Fruit fly (Drosophila melanogaster) whole organism, wandering third instar larva: ENCODE measurements around the gene crol.

ENCODE experiments used
- Abd-B ChIP-seq: fragments of >200 bp; optimal IDR thresholded peaks from 2 replicates; lab custom pipeline; 2017; ENCODE audit warnings: missing biosample characterization, missing genetic modification characterization
- CG32264 ChIP-seq: fragments of 200-800 bp; sonication (Bioruptor generic); optimal IDR thresholded peaks from 2 replicates; lab custom pipeline; 2016; ENCODE audit warnings: missing biosample characterization, missing genetic modification characterization
- CG9705 ChIP-seq: fragments of 200-800 bp; sonication (Bioruptor generic); optimal IDR thresholded peaks from 2 replicates; lab custom pipeline; 2018; ENCODE audit warnings: missing biosample characterization, mild to moderate bottlenecking, missing genetic modification characterization
- CrebA ChIP-seq: fragments of 200-800 bp; sonication (Bioruptor generic); optimal IDR thresholded peaks from 2 replicates; lab custom pipeline; 2016; ENCODE audit warnings: missing biosample characterization, mild to moderate bottlenecking, missing genetic modification characterization, borderline replicate concordance
- Dif ChIP-seq: fragments of 200-275, 200-300 bp; sonication (Bioruptor generic); optimal IDR thresholded peaks from 2 replicates; lab custom pipeline; 2018; ENCODE audit warnings: missing biosample characterization, missing genetic modification characterization; ENCODE audit not compliant: partially characterized antibody
- Hr78 ChIP-seq: fragments of >200 bp; optimal IDR thresholded peaks from 2 replicates; lab custom pipeline; 2017; ENCODE audit warnings: missing biosample characterization, missing genetic modification characterization
- Hr83 ChIP-seq: fragments of 200-300 bp; sonication (Bioruptor generic); optimal IDR thresholded peaks from 2 replicates; lab custom pipeline; 2016; ENCODE audit warnings: missing biosample characterization, mild to moderate bottlenecking, missing genetic modification characterization, moderate library complexity; ENCODE audit not compliant: poor library complexity, severe bottlenecking
- Jra ChIP-seq: sonication (Bioruptor generic); optimal IDR thresholded peaks from 2 replicates; lab custom pipeline; 2016; ENCODE audit warnings: missing biosample characterization, missing genetic modification characterization
- Mio ChIP-seq: sonication (Bioruptor generic); optimal IDR thresholded peaks from 2 replicates; lab custom pipeline; 2016; ENCODE audit warnings: missing biosample characterization, missing genetic modification characterization
- Myc ChIP-seq: fragments of >200 bp; optimal IDR thresholded peaks from 2 replicates; lab custom pipeline; 2017
- N ChIP-seq: fragments of >200 bp; optimal IDR thresholded peaks from 2 replicates; lab custom pipeline; 2018; ENCODE audit warnings: missing biosample characterization, missing external identifiers, missing genetic modification characterization
- OdsH ChIP-seq: fragments of 200-800 bp; sonication (Bioruptor generic); optimal IDR thresholded peaks from 2 replicates; lab custom pipeline; 2016; ENCODE audit warnings: missing biosample characterization, mild to moderate bottlenecking, missing genetic modification characterization
- Rel ChIP-seq, 2 experiments: fragments of 200-800 bp; sonication (Bioruptor generic) in 1 of 2; optimal IDR thresholded peaks; 2 replicates in 1 of 2; 3 replicates in 1 of 2; lab custom pipeline; 2016 to 2019; ENCODE audit warnings: mild to moderate bottlenecking in 2 of 2, missing biosample characterization in 2 of 2, missing genetic modification characterization in 2 of 2, moderate library complexity in 1 of 2
- Sp1 ChIP-seq: fragments of 200-800 bp; sonication (Bioruptor generic); optimal IDR thresholded peaks from 3 replicates; lab custom pipeline; 2019; ENCODE audit warnings: missing biosample characterization, mild to moderate bottlenecking, missing genetic modification characterization, moderate library complexity
- Vsx2 ChIP-seq: fragments of 200-300, 225-300 bp; sonication (Bioruptor generic); optimal IDR thresholded peaks from 2 replicates; lab custom pipeline; 2018; ENCODE audit warnings: missing biosample characterization, missing genetic modification characterization; ENCODE audit not compliant: partially characterized antibody
- br ChIP-seq: fragments of 200-800 bp; sonication (Bioruptor generic); optimal IDR thresholded peaks from 2 replicates; lab custom pipeline; 2016; ENCODE audit warnings: missing biosample characterization, missing genetic modification characterization
- brk ChIP-seq: fragments of 200-800 bp; sonication (Bioruptor generic); optimal IDR thresholded peaks from 2 replicates; lab custom pipeline; 2016; ENCODE audit warnings: missing biosample characterization, mild to moderate bottlenecking, missing genetic modification characterization
- dl ChIP-seq, 2 experiments: fragments of 175-275, 200-275 bp in 1 of 2; fragments of 200-275 bp in 1 of 2; sonication (Bioruptor generic); optimal IDR thresholded peaks; lab custom pipeline; 2018; ENCODE audit warnings: mild to moderate bottlenecking in 2 of 2, missing biosample characterization in 2 of 2, missing genetic modification characterization in 2 of 2, moderate library complexity in 2 of 2; ENCODE audit not compliant: partially characterized antibody in 2 of 2, insufficient read depth in 1 of 2
- dmrt93B ChIP-seq: fragments of 200-800 bp; sonication (Bioruptor generic); optimal IDR thresholded peaks from 2 replicates; lab custom pipeline; 2018; ENCODE audit warnings: missing biosample characterization, mild to moderate bottlenecking, missing genetic modification characterization
- ey ChIP-seq: fragments of 200-800 bp; sonication (Bioruptor generic); optimal IDR thresholded peaks from 2 replicates; lab custom pipeline; 2016; ENCODE audit warnings: missing biosample characterization, missing genetic modification characterization
- fru ChIP-seq: fragments of 200-800 bp; sonication (Bioruptor generic); optimal IDR thresholded peaks from 3 replicates; lab custom pipeline; 2016; ENCODE audit warnings: missing biosample characterization, mild to moderate bottlenecking, missing genetic modification characterization
- h ChIP-seq: fragments of 200-800 bp; sonication (Bioruptor generic); optimal IDR thresholded peaks from 3 replicates; lab custom pipeline; 2016; ENCODE audit warnings: missing biosample characterization, mild to moderate bottlenecking, missing genetic modification characterization
- jim ChIP-seq: fragments of 175-275, 200-325 bp; sonication (Bioruptor generic); optimal IDR thresholded peaks from 2 replicates; lab custom pipeline; 2016; ENCODE audit warnings: missing biosample characterization, mild to moderate bottlenecking, missing genetic modification characterization
- lola ChIP-seq: fragments of >200 bp; optimal IDR thresholded peaks from 2 replicates; lab custom pipeline; 2017; ENCODE audit warnings: missing biosample characterization, missing genetic modification characterization
- pan ChIP-seq: fragments of >200 bp; optimal IDR thresholded peaks from 2 replicates; lab custom pipeline; 2017
- psq ChIP-seq: fragments of 200-800 bp; sonication (Bioruptor generic); optimal IDR thresholded peaks from 3 replicates; lab custom pipeline; 2017; ENCODE audit warnings: missing biosample characterization, mild to moderate bottlenecking, missing genetic modification characterization, moderate library complexity
- sage ChIP-seq: fragments of 200-800 bp; sonication (Bioruptor generic); optimal IDR thresholded peaks from 2 replicates; lab custom pipeline; 2016; ENCODE audit warnings: missing biosample characterization, mild to moderate bottlenecking, missing genetic modification characterization
- sv ChIP-seq: fragments of 200-800 bp; sonication (Bioruptor generic); optimal IDR thresholded peaks from 3 replicates; lab custom pipeline; 2016; ENCODE audit warnings: missing biosample characterization, missing genetic modification characterization
- tai ChIP-seq: sonication (Bioruptor generic); optimal IDR thresholded peaks from 2 replicates; lab custom pipeline; 2016; ENCODE audit warnings: missing biosample characterization, missing genetic modification characterization
- usp ChIP-seq: fragments of >200 bp; optimal IDR thresholded peaks from 2 replicates; lab custom pipeline; 2017; ENCODE audit warnings: missing biosample characterization, missing genetic modification characterization
- woc ChIP-seq: sonication (Bioruptor generic); optimal IDR thresholded peaks from 2 replicates; lab custom pipeline; 2016; ENCODE audit warnings: missing biosample characterization, mild to moderate bottlenecking, missing genetic modification characterization

The crol gene

dm6 chr2L:11849658-11850057 lies 40.4 kb upstream of the crol start, which contains the start of gene Mal-B2:
TSS of gene Mal-B2 (plus strand) at chr2L:11849958.
- TF ChIP-seq tai (no peak), sv (GFP tag; lab: Kevin White, UChicago) (no peak), dmrt93B (GFP tag; lab: Kevin White, UChicago) (no peak)

dm6 chr2L:11846926-11847325 lies 37.7 kb upstream of the crol start, which contains the start of gene Mal-B1:
TSS of gene Mal-B1 (plus strand) at chr2L:11847226.
- no peak for TF ChIP-seq Abd-B (GFP tag; lab: Kevin White, UChicago)
- TF ChIP-seq Jra (GFP tag; lab: Kevin White, UChicago) = no peak
- TF ChIP-seq psq (GFP tag; lab: Kevin White, UChicago) = no peak
- TF ChIP-seq N (GFP tag; lab: Kevin White, UChicago) = no peak
- no peak for TF ChIP-seq Rel (GFP tag; optimal IDR thresholded peaks at IDR 0.05; lab: Kevin White, UChicago)
- TF ChIP-seq Rel (tag; optimal IDR thresholded peaks at IDR 0.05; lab: Kevin White, UChicago) = no peak
- no peak for TF ChIP-seq jim (GFP tag; lab: Kevin White, UChicago)
- no peak for TF ChIP-seq fru (GFP tag; lab: Kevin White, UChicago)
- no peak for TF ChIP-seq Sp1 (GFP tag; lab: Kevin White, UChicago)
- no peak for TF ChIP-seq sage (GFP tag; lab: Kevin White, UChicago)
- no peak for TF ChIP-seq OdsH
- TF ChIP-seq pan (lab: Kevin White, UChicago) = no peak
- no peak for TF ChIP-seq brk (GFP tag; lab: Kevin White, UChicago)
- TF ChIP-seq, all 38 proteins: peak for 0

dm6 chr2L:11845159-11845788 lies 36.0 kb upstream of the crol start:
- TF ChIP-seq Hr83 (GFP tag; lab: Kevin White, UChicago) (no peak), lola (no peak), CG32264 (no peak), psq (GFP tag; lab: Kevin White, UChicago) (no peak), dl (GFP tag; optimal IDR thresholded peaks at IDR 0.05; lab: Kevin White, UChicago; ENCODE audit: insufficient read depth in 1 of 2, partially characterized antibody in 2 of 2) (no peak), br (GFP tag; lab: Kevin White, UChicago) (no peak), Dif (GFP tag; lab: Kevin White, UChicago) (no peak), tai (no peak), N (GFP tag; lab: Kevin White, UChicago) (no peak), Rel (GFP tag; optimal IDR thresholded peaks at IDR 0.05; lab: Kevin White, UChicago) (no peak), Rel (tag; optimal IDR thresholded peaks at IDR 0.05; lab: Kevin White, UChicago) (no peak)
- TF ChIP-seq, all 38 proteins: peak for 0

- TF ChIP-seq dl (GFP tag; optimal IDR thresholded peaks at IDR 0.05; lab: Kevin White, UChicago; ENCODE audit: insufficient read depth in 1 of 2, partially characterized antibody in 2 of 2) (no peak), Abd-B (GFP tag; lab: Kevin White, UChicago) (no peak), Jra (GFP tag; lab: Kevin White, UChicago) (no peak), Hr78 (no peak), woc (GFP tag; lab: Kevin White, UChicago) (no peak), CG9705 (GFP tag; lab: Kevin White, UChicago) (no peak), CrebA (GFP tag; lab: Kevin White, UChicago) (no peak), brk (GFP tag; lab: Kevin White, UChicago) (no peak), ey (GFP tag; lab: Kevin White, UChicago) (no peak), br (GFP tag; lab: Kevin White, UChicago) (no peak), fru (GFP tag; lab: Kevin White, UChicago) (no peak), Vsx2 (no peak), Myc (lab: Kevin White, UChicago) (no peak), Mio (GFP tag; lab: Kevin White, UChicago) (no peak), jim (GFP tag; lab: Kevin White, UChicago) (no peak), dmrt93B (GFP tag; lab: Kevin White, UChicago) (no peak), Sp1 (GFP tag; lab: Kevin White, UChicago) (no peak), h (no peak), Hr83 (GFP tag; lab: Kevin White, UChicago) (no peak), usp (GFP tag; lab: Kevin White, UChicago) (no peak)
Observed at dm6 chr2L:11844278-11844677, 35.0 kb upstream of the crol start.
